Worm (Caenorhabditis elegans) whole organism, L1 larva: ENCODE results near the gene nhr-70.

Source experiments
- C16A3.4 ChIP-seq: fragments of 150-350 bp; optimal IDR thresholded peaks from 2 replicates; lab custom pipeline; 2014; ENCODE audit warnings: missing biosample characterization, missing genetic modification characterization
- C34B4.2 ChIP-seq: sonication (generic microtip); optimal IDR thresholded peaks from 2 replicates; lab custom pipeline; 2017; ENCODE audit warnings: mild to moderate bottlenecking, missing genetic modification characterization, missing compliant biosample characterization
- F16B12.6 ChIP-seq: fragments of 150-350 bp; optimal IDR thresholded peaks from 2 replicates; lab custom pipeline; 2014; ENCODE audit warnings: missing biosample characterization, missing genetic modification characterization
- Y116A8C.19 ChIP-seq: sonication (generic microtip); optimal IDR thresholded peaks from 2 replicates; lab custom pipeline; 2016; ENCODE audit warnings: missing compliant biosample characterization, missing genetic modification characterization, borderline replicate concordance
- blmp-1 ChIP-seq: fragments of 150-350 bp; optimal IDR thresholded peaks from 2 replicates; lab custom pipeline; 2014; ENCODE audit warnings: missing biosample characterization, missing genetic modification characterization
- ceh-8 ChIP-seq: fragments of 200-800 bp; sonication (Bioruptor generic); optimal IDR thresholded peaks from 2 replicates; lab custom pipeline; 2018; ENCODE audit warnings: mild to moderate bottlenecking, missing genetic modification characterization, moderate library complexity, missing compliant biosample characterization
- ceh-82 ChIP-seq, 3 experiments: fragments of 150-350 bp in 1 of 3; sonication (generic microtip) in 2 of 3; optimal IDR thresholded peaks; 2 replicates each; lab custom pipeline; 2014 to 2017; ENCODE audit warnings: missing biosample characterization in 3 of 3, missing genetic modification characterization in 3 of 3
- ceh-88 ChIP-seq: fragments of 200-800 bp; sonication (Bioruptor generic); IDR thresholded peaks from 2 replicates; pipeline ENCODE4 v1.3.6; 2022; ENCODE audit warnings: missing genetic modification characterization, missing compliant biosample characterization
- dpl-1 ChIP-seq, 3 experiments: fragments of 150-350 bp in 2 of 3; sonication (generic microtip) in 1 of 3; optimal IDR thresholded peaks; 2 replicates each; lab custom pipeline; 2014 to 2017; ENCODE audit warnings: missing biosample characterization in 3 of 3, missing genetic modification characterization in 3 of 3, missing genetic modification reagents in 3 of 3
- efl-1 ChIP-seq, 4 experiments: fragments of 150-350 bp; optimal IDR thresholded peaks in 3 of 4; peaks in 1 of 4; 1 replicate in 1 of 4; 2 replicates in 3 of 4; lab custom pipeline; 2014; ENCODE audit warnings: missing biosample characterization in 2 of 4, missing genetic modification characterization in 2 of 4, missing genetic modification reagents in 2 of 4
- efl-3 ChIP-seq: fragments of 200-800 bp; sonication (Bioruptor generic); optimal IDR thresholded peaks from 2 replicates; lab custom pipeline; 2018; ENCODE audit warnings: mild to moderate bottlenecking, missing genetic modification characterization, missing compliant biosample characterization
- elt-3 ChIP-seq, 6 experiments: fragments of 150-350 bp in 1 of 6; sonication (generic microtip); optimal IDR thresholded peaks; 2 replicates each; lab custom pipeline; 2017 to 2018; ENCODE audit warnings: missing biosample characterization in 6 of 6, missing genetic modification characterization in 6 of 6, inconsistent platforms in 1 of 6
- fkh-10 ChIP-seq: sonication (generic microtip); optimal IDR thresholded peaks from 2 replicates; lab custom pipeline; 2017; ENCODE audit warnings: missing biosample characterization, missing genetic modification reagents, missing genetic modification characterization
- fkh-8 ChIP-seq: sonication (generic microtip); optimal IDR thresholded peaks from 2 replicates; lab custom pipeline; 2016; ENCODE audit warnings: mild to moderate bottlenecking, missing genetic modification characterization, missing compliant biosample characterization
- grh-1 ChIP-seq: fragments of 200-800 bp; sonication (Bioruptor generic); IDR thresholded peaks from 2 replicates; pipeline ENCODE4 v1.3.6; 2022; ENCODE audit warnings: missing genetic modification reagents, missing genetic modification characterization, missing compliant biosample characterization
- hpl-2 ChIP-seq: fragments of 150-350 bp; optimal IDR thresholded peaks from 2 replicates; lab custom pipeline; 2014; ENCODE audit warnings: missing biosample characterization, missing genetic modification reagents, missing genetic modification characterization
- irx-1 ChIP-seq: sonication (generic microtip); optimal IDR thresholded peaks from 2 replicates; lab custom pipeline; 2016; ENCODE audit warnings: missing genetic modification characterization, missing compliant biosample characterization
- lin-13 ChIP-seq: fragments of 150-350 bp; optimal IDR thresholded peaks from 2 replicates; lab custom pipeline; 2014; ENCODE audit warnings: missing biosample characterization, missing genetic modification reagents, missing genetic modification characterization
- lin-14 ChIP-seq: fragments of 200-800 bp; sonication (Bioruptor generic); optimal IDR thresholded peaks from 2 replicates; lab custom pipeline; 2018; ENCODE audit warnings: mild to moderate bottlenecking, missing genetic modification characterization, moderate library complexity, missing compliant biosample characterization
- lin-15B ChIP-seq: fragments of 150-350 bp; sonication (generic microtip); optimal IDR thresholded peaks from 3 replicates; lab custom pipeline; 2014; ENCODE audit warnings: missing biosample characterization, missing genetic modification characterization
- lin-35 ChIP-seq, 2 experiments: fragments of 150-350 bp; optimal IDR thresholded peaks; 2 replicates each; lab custom pipeline; 2014; ENCODE audit warnings: missing biosample characterization in 2 of 2, missing genetic modification characterization in 2 of 2, missing genetic modification reagents in 2 of 2
- lsy-2 ChIP-seq, 2 experiments: fragments of 150-350 bp; optimal IDR thresholded peaks; 2 replicates each; lab custom pipeline; 2014; ENCODE audit warnings: missing biosample characterization in 2 of 2, missing genetic modification characterization in 2 of 2
- mab-9 ChIP-seq: fragments of 200-800 bp; sonication (Bioruptor generic); IDR thresholded peaks from 2 replicates; pipeline ENCODE4 v1.3.6; 2022; ENCODE audit warnings: missing genetic modification reagents, missing genetic modification characterization, missing compliant biosample characterization
- mdl-1 ChIP-seq, 2 experiments: fragments of 150-350 bp; optimal IDR thresholded peaks; 2 replicates each; lab custom pipeline; 2014 to 2017; ENCODE audit warnings: missing biosample characterization in 2 of 2, missing genetic modification characterization in 2 of 2, inconsistent platforms in 1 of 2
- mep-1 ChIP-seq: fragments of 150-350 bp; optimal IDR thresholded peaks from 2 replicates; lab custom pipeline; 2014; ENCODE audit warnings: missing biosample characterization, missing genetic modification characterization
- nhr-19 ChIP-seq: fragments of 200-800 bp; sonication (Bioruptor generic); conservative IDR thresholded peaks from 2 replicates; pipeline ENCODE4 v1.3.6; 2022; ENCODE audit warnings: missing genetic modification characterization, missing compliant biosample characterization
- nhr-20 ChIP-seq: sonication (generic microtip); optimal IDR thresholded peaks from 2 replicates; lab custom pipeline; 2016; ENCODE audit warnings: mild to moderate bottlenecking, missing genetic modification characterization, missing compliant biosample characterization
- nhr-237 ChIP-seq: fragments of 150-350 bp; optimal IDR thresholded peaks from 2 replicates; lab custom pipeline; 2014; ENCODE audit warnings: missing biosample characterization, missing genetic modification characterization
- nhr-47 ChIP-seq: sonication (generic microtip); optimal IDR thresholded peaks from 2 replicates; lab custom pipeline; 2016; ENCODE audit warnings: mild to moderate bottlenecking, missing genetic modification characterization, moderate library complexity, missing compliant biosample characterization
- nhr-71 ChIP-seq: sonication (generic microtip); optimal IDR thresholded peaks from 2 replicates; lab custom pipeline; 2016; ENCODE audit warnings: mild to moderate bottlenecking, missing genetic modification characterization, moderate library complexity, missing compliant biosample characterization
- nhr-77 ChIP-seq: fragments of 150-350 bp; optimal IDR thresholded peaks from 2 replicates; lab custom pipeline; 2014; ENCODE audit warnings: missing biosample characterization, missing genetic modification characterization
- nhr-84 ChIP-seq: sonication (generic microtip); optimal IDR thresholded peaks from 2 replicates; lab custom pipeline; 2017; ENCODE audit warnings: missing biosample characterization, missing genetic modification characterization
- nhr-85 ChIP-seq: sonication (generic microtip); peaks from one replicate; lab custom pipeline; 2016; ENCODE audit warnings: missing genetic modification characterization, inconsistent platforms, missing compliant biosample characterization
- nhr-90 ChIP-seq: sonication (generic microtip); optimal IDR thresholded peaks from 2 replicates; lab custom pipeline; 2016; ENCODE audit warnings: mild to moderate bottlenecking, missing genetic modification characterization, missing compliant biosample characterization; ENCODE audit not compliant: poor library complexity
- pag-3 ChIP-seq: sonication (generic microtip); optimal IDR thresholded peaks from 2 replicates; lab custom pipeline; 2017; ENCODE audit warnings: missing genetic modification characterization, mild to moderate bottlenecking, missing compliant biosample characterization, antibody characterized with exemption, borderline replicate concordance; ENCODE audit not compliant: insufficient read depth
- pqm-1 ChIP-seq: sonication (generic microtip); optimal IDR thresholded peaks from 3 replicates; lab custom pipeline; 2017; ENCODE audit warnings: missing biosample characterization, missing genetic modification characterization
- rnt-1 ChIP-seq: sonication (generic microtip); optimal IDR thresholded peaks from 2 replicates; lab custom pipeline; 2016; ENCODE audit warnings: mild to moderate bottlenecking, missing genetic modification characterization, moderate library complexity, missing compliant biosample characterization
- skn-1 ChIP-seq: fragments of 150-350 bp; optimal IDR thresholded peaks from 2 replicates; lab custom pipeline; 2014; ENCODE audit warnings: missing biosample characterization, missing genetic modification characterization
- snpc-4 ChIP-seq: fragments of 150-350 bp; optimal IDR thresholded peaks from 2 replicates; lab custom pipeline; 2014; ENCODE audit warnings: missing biosample characterization, missing genetic modification characterization
- snu-23 ChIP-seq: sonication (generic microtip); optimal IDR thresholded peaks from 2 replicates; lab custom pipeline; 2016; ENCODE audit warnings: missing genetic modification characterization, missing compliant biosample characterization
- sox-4 ChIP-seq: sonication (generic microtip); optimal IDR thresholded peaks from 2 replicates; lab custom pipeline; 2016; ENCODE audit warnings: missing genetic modification characterization, missing compliant biosample characterization
- swsn-7 ChIP-seq: sonication (generic microtip); optimal IDR thresholded peaks from 2 replicates; lab custom pipeline; 2016; ENCODE audit warnings: missing genetic modification characterization, missing compliant biosample characterization
- tbx-2 ChIP-seq: sonication (generic microtip); optimal IDR thresholded peaks from 2 replicates; lab custom pipeline; 2016; ENCODE audit warnings: missing genetic modification characterization, missing compliant biosample characterization
- tlp-1 ChIP-seq: fragments of 150-350 bp; optimal IDR thresholded peaks from 2 replicates; lab custom pipeline; 2014; ENCODE audit warnings: missing biosample characterization, missing genetic modification characterization
- unc-62 ChIP-seq: fragments of 150-350 bp; optimal IDR thresholded peaks from 2 replicates; lab custom pipeline; 2014; ENCODE audit warnings: missing biosample characterization, missing genetic modification reagents, missing genetic modification characterization
- xbp-1 ChIP-seq: sonication (generic microtip); optimal IDR thresholded peaks from 2 replicates; lab custom pipeline; 2016; ENCODE audit warnings: missing genetic modification characterization, missing compliant biosample characterization

Gene nhr-70

ce11 chrV:18636248-18636647 is 19.9 kb downstream of the nhr-70 start, which contains the start of gene egas-3:
TSS of gene egas-3 (minus strand) at chrV:18636348.
- TF ChIP-seq irx-1 (tag; lab: Kevin White, UChicago) (no peak), unc-62 (GFP tag; lab: Kevin White, UChicago) (no peak), lin-14 (GFP tag; lab: Kevin White, UChicago) (no peak), pqm-1 (no peak), efl-3 (no peak), nhr-71 (tag; lab: Kevin White, UChicago) (no peak), ceh-88 (GFP tag; lab: Robert Waterston, UW) (no peak), fkh-8 (tag; lab: Kevin White, UChicago) (no peak), tbx-2 (tag; lab: Kevin White, UChicago) (no peak), ceh-82 (tag; optimal IDR thresholded peaks at IDR 0.05; lab: Kevin White, UChicago) (no peak), hpl-2 (GFP tag; lab: Kevin White, UChicago) (no peak), lin-15B (no peak), fkh-10 (GFP tag; lab: Kevin White, UChicago) (no peak), ceh-8 (GFP tag; lab: Kevin White, UChicago) (no peak), F16B12.6 (tag; lab: Kevin White, UChicago) (no peak), nhr-90 (tag; lab: Kevin White, UChicago) (no peak), C16A3.4 (tag; lab: Kevin White, UChicago) (no peak), rnt-1 (tag; lab: Kevin White, UChicago) (no peak), C34B4.2 (tag; lab: Kevin White, UChicago) (no peak), snpc-4 (tag; lab: Kevin White, UChicago) (no peak)

ce11 chrV:18637544-18638366 is 21.4 kb downstream of the nhr-70 start:
- peak in 1 of 2 experiments; percentile 15 for TF ChIP-seq mdl-1 (tag; optimal IDR thresholded peaks at IDR 0.05; lab: Kevin White, UChicago)
- TF ChIP-seq ceh-82 (tag; optimal IDR thresholded peaks at IDR 0.05; lab: Kevin White, UChicago) = no peak
- TF ChIP-seq nhr-85 (tag; lab: Kevin White, UChicago) = peak; percentile 87
- TF ChIP-seq sox-4 (tag; lab: Kevin White, UChicago) = no peak
- TF ChIP-seq lsy-2 (tag; optimal IDR thresholded peaks at IDR 0.05; lab: Kevin White, UChicago) = peak; percentile 20 to 50
- TF ChIP-seq elt-3 (tag; optimal IDR thresholded peaks at IDR 0.05; lab: Kevin White, UChicago) = peak in 3 of 6 experiments; percentile 36 to 70 (median 66)
- no peak for TF ChIP-seq mab-9
- peak; percentile 42 for TF ChIP-seq mep-1 (tag; lab: Kevin White, UChicago)
- peak; percentile 45 for TF ChIP-seq nhr-77 (tag; lab: Kevin White, UChicago)
- no peak for TF ChIP-seq nhr-237 (tag; lab: Kevin White, UChicago)
- peak; percentile 59 for TF ChIP-seq snu-23 (GFP tag; lab: Kevin White, UChicago)
- TF ChIP-seq lin-14 (GFP tag; lab: Kevin White, UChicago) = peak; percentile 81
- peak in 1 of 2 experiments; percentile 31 for TF ChIP-seq lin-35 (GFP tag; optimal IDR thresholded peaks at IDR 0.05; lab: Kevin White, UChicago)
- peak; percentile 49; the same call in 1 of the 2 replicates for TF ChIP-seq grh-1
- no peak for TF ChIP-seq unc-62 (GFP tag; lab: Kevin White, UChicago)
- no peak for TF ChIP-seq tlp-1 (tag; lab: Kevin White, UChicago)
- peak; percentile 32 for TF ChIP-seq nhr-47 (tag; lab: Kevin White, UChicago)
- no peak for TF ChIP-seq xbp-1 (tag; lab: Kevin White, UChicago)
- peak; percentile 58 for TF ChIP-seq nhr-20 (tag; lab: Kevin White, UChicago)
- TF ChIP-seq lin-13 (GFP tag; lab: Kevin White, UChicago) = peak; percentile 13
- peak; percentile 89 for TF ChIP-seq pag-3 (tag; lab: Kevin White, UChicago)
- TF ChIP-seq pqm-1 = no peak
- TF ChIP-seq dpl-1 (GFP tag; optimal IDR thresholded peaks at IDR 0.05; lab: Kevin White, UChicago) = no peak
- TF ChIP-seq rnt-1 (tag; lab: Kevin White, UChicago) = no peak
- peak; percentile 81 for TF ChIP-seq blmp-1 (tag; lab: Kevin White, UChicago)
- TF ChIP-seq tbx-2 (tag; lab: Kevin White, UChicago) = peak; percentile 10
- no peak for TF ChIP-seq swsn-7 (tag; lab: Kevin White, UChicago)
- TF ChIP-seq efl-1 (optimal IDR thresholded peaks at IDR 0.05; lab: Kevin White, UChicago) = peak in 1 of 2 experiments; percentile 21
- peak in 1 of 2 experiments; percentile 45 for TF ChIP-seq efl-1 (GFP tag; optimal IDR thresholded peaks at IDR 0.05 in 1 of 2; lab: Kevin White, UChicago)
- TF ChIP-seq nhr-84 (tag; lab: Kevin White, UChicago) = no peak
- no peak for TF ChIP-seq fkh-10 (GFP tag; lab: Kevin White, UChicago)
- no peak for TF ChIP-seq ceh-88 (GFP tag; lab: Robert Waterston, UW)
- TF ChIP-seq C16A3.4 (tag; lab: Kevin White, UChicago) = peak; percentile 46
- TF ChIP-seq Y116A8C.19 (tag; lab: Kevin White, UChicago) = no peak
- TF ChIP-seq irx-1 (tag; lab: Kevin White, UChicago) = peak; percentile 8
- TF ChIP-seq nhr-19 (GFP tag; lab: Robert Waterston, UW) = peak; percentile 40; the same call in 1 of the 2 replicates
- TF ChIP-seq skn-1 (tag; lab: Kevin White, UChicago) = peak; percentile 19
